Worm (Caenorhabditis elegans) whole organism, L4 larva: Measurements from ENCODE around the gene T04B8.1.

ENCODE experiments used
- cey-2 ChIP-seq: sonication (generic microtip); optimal IDR thresholded peaks from 3 replicates; lab custom pipeline; 2017; ENCODE audit warnings: missing genetic modification characterization, mild to moderate bottlenecking, missing compliant biosample characterization, antibody characterized with exemption, borderline replicate concordance; ENCODE audit not compliant: insufficient read depth
- egl-27 ChIP-seq: sonication (generic microtip); optimal IDR thresholded peaks from 3 replicates; lab custom pipeline; 2017; ENCODE audit warnings: missing biosample characterization, missing genetic modification reagents, missing genetic modification characterization
- nhr-28 ChIP-seq: fragments of 150-350 bp; optimal IDR thresholded peaks from 2 replicates; lab custom pipeline; 2014; ENCODE audit warnings: missing biosample characterization, missing genetic modification characterization

DNA sequence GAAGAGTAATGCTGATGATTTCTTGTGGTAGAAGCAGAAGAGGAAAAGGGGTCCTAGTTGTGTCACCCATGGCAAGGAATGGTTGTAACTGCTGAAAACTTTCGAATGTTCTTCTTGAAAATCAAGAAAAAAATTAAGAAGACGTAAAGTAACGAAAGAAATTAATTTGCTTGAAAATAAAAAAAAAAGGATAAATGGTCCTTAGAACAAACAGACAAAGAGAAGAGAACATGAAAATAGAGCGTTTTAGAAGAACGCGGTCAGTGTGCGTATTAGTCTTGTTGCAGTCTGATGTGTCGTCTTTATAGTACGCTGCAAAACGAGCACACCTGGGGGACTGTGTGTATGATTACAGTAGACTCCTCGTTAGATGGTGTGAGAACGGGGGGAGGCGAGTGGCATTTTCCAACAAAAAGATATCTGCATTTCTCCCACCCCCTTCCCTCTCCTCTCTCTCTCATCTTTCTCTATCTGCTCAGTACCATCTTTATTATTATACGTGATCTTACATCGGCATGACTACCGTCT, 49.7 kb upstream of the T04B8.1 start, which contains the start of the genes W08F4.12 and W08F4.13:
- no peak for TF ChIP-seq cey-2 (tag; lab: Kevin White, UChicago)
- no peak for TF ChIP-seq egl-27 (tag; lab: Kevin White, UChicago)
- TF ChIP-seq nhr-28 (tag; lab: Kevin White, UChicago), result no peak
